Fruit fly (Drosophila melanogaster): ENCODE results near the gene CG7992.

Gene CG7992

DNA sequence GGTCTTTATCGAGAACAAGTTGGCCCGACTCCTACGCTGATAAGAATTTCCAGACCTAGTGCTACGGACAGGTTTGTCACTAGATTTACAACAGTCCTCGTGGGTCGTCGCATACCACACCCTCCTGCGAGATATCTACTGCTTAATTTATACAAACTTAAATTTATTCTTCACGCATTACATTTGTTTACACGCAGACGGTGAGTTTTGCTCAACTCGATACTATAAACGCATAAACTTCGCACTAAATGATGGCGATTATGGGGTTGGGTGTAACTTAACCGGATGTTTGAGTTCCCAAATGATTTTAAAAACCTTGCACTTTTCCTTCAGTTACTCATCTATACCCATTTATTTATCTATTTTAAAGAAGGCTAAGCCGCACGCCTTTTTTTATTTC is 33.6 kb upstream of the CG7992 start:
- TF ChIP-seq h (optimal IDR thresholded peaks at IDR 0.05) (no peak), psq (optimal IDR thresholded peaks at IDR 0.05) (no peak), Myc (optimal IDR thresholded peaks at IDR 0.05) (no peak), ttk (optimal IDR thresholded peaks at IDR 0.05) (no peak), Sin3A (optimal IDR thresholded peaks at IDR 0.05) (no peak), insv (optimal IDR thresholded peaks at IDR 0.05) (no peak)

DNA sequence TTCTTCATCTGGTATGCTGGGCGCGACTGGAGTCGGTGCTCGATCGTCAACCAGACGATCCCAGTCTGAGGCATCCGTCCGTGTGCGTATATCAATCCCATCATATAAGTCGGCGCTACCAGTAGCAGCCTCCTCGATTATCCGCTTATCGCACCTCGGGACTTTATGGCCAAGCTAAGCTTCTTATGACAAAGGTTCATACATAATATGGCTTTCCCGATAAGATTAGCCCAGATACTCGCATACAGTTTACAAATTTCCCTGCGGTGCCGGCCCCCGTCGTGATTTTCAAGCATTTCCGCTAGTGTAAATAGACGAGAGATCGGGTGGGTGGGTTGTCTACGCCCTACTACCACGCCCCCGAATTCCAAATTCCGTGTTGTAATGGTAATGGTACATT is 33.2 kb upstream of the CG7992 start, which contains the start of gene CG8028:
Gene CG8028 (minus strand): TSS at position 101 of the 400 bp plus-strand sequence.
- TF ChIP-seq psq (optimal IDR thresholded peaks at IDR 0.05), result no peak
- TF ChIP-seq h (optimal IDR thresholded peaks at IDR 0.05), result no peak
- no peak for TF ChIP-seq insv (optimal IDR thresholded peaks at IDR 0.05)
- no peak for TF ChIP-seq ttk (optimal IDR thresholded peaks at IDR 0.05)
- no peak for TF ChIP-seq Myc (optimal IDR thresholded peaks at IDR 0.05)
- no peak for TF ChIP-seq Sin3A (optimal IDR thresholded peaks at IDR 0.05)

DNA sequence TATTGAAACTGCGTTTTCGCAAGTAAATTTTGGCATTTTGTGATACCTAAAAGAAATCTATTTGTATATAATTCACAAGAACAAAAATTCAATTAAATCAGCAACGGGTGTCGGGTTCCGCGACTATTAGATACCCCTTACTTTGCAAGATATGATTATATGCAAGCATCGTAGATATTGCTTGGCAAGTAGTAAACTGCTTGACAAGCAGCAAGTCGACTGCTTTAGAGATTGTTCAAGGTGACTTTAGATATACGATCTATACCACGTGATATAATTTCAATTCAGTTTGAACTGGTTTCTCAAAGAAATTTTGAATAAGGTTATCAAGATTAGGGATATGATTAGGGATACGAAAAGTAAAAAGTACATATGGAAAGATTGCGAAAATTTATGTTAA is 31.3 kb upstream of the CG7992 start:
- TF ChIP-seq ttk (optimal IDR thresholded peaks at IDR 0.05) (no peak), insv (optimal IDR thresholded peaks at IDR 0.05) (no peak), Sin3A (optimal IDR thresholded peaks at IDR 0.05) (no peak), h (optimal IDR thresholded peaks at IDR 0.05) (no peak), Myc (optimal IDR thresholded peaks at IDR 0.05) (no peak), psq (optimal IDR thresholded peaks at IDR 0.05) (no peak)

DNA sequence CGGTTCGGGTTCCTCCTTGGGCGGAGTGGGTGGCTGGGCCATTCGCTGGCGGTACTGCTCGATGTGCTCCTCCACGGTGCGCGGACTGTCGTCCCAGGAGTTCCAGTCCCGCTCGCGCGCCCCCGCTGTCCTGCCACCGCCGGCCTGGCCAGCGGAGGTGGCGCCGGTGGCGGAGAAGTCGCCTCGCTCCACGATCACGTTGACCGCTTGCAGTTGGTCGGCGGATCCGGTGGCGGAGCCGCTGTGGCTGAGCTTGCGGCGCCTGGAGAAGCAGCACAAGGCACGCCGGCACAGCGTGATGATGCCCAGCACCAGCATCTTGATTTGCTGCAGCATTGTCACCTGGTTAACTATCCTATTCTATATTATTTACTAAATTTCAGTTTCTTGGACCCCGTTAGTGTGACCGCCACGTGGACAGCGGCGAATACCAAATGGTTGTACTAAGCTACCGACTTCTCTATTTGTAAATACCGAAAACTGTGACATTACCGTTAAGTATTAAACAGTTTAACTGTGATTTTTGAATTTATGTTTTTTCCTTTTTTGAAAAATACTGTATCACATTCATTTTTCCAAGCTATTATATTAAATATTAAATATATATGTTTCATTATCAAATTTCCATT is 29.6 kb upstream of the CG7992 start, which contains the start of the genes CG32537 and CG32536:
Gene CG32537 (minus strand): TSS at position 51 of the 629 bp plus-strand sequence.
Gene CG32536 (minus strand): TSS at position 410 of the 629 bp plus-strand sequence.
- TF ChIP-seq h (optimal IDR thresholded peaks at IDR 0.05), result no peak
- TF ChIP-seq ttk (optimal IDR thresholded peaks at IDR 0.05), result no peak
- no peak for TF ChIP-seq insv (optimal IDR thresholded peaks at IDR 0.05)

DNA sequence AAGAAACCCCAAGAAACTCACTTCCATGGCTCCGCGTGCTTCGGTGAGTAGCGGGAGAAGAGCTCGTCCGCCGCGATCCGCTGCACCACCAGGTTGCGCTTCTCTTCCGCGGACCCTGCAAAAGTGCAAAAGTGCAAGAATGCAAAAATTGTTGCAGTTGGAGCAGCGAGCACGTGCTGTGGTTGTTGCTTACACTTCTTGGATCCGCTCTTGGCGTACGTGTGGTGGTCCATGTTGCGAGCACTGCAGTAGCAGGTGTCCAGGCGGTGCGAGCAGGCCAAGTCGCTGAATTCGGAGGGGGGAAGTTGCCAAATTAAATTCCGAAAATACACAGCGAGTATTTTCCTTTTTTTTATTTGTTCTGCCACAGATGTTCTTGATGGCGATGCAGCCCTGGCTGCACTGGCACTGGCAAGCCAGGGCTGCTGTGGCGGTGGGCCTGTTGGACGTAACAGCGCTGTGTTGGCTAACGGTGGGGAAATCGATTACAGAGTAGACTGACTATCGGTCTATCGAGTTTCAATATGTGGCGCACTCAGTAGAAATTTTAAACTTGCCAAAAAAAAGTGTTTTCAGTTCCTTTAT is 21.5 kb upstream of the CG7992 start, which contains the start of gene CG8010:
Gene CG8010 (minus strand): TSS at position 413 of the 585 bp plus-strand sequence.
- TF ChIP-seq h (optimal IDR thresholded peaks at IDR 0.05) (no peak), Sin3A (optimal IDR thresholded peaks at IDR 0.05) (no peak), ttk (optimal IDR thresholded peaks at IDR 0.05) (no peak), psq (optimal IDR thresholded peaks at IDR 0.05) (no peak), Myc (optimal IDR thresholded peaks at IDR 0.05) (no peak), insv (optimal IDR thresholded peaks at IDR 0.05) (no peak)

DNA sequence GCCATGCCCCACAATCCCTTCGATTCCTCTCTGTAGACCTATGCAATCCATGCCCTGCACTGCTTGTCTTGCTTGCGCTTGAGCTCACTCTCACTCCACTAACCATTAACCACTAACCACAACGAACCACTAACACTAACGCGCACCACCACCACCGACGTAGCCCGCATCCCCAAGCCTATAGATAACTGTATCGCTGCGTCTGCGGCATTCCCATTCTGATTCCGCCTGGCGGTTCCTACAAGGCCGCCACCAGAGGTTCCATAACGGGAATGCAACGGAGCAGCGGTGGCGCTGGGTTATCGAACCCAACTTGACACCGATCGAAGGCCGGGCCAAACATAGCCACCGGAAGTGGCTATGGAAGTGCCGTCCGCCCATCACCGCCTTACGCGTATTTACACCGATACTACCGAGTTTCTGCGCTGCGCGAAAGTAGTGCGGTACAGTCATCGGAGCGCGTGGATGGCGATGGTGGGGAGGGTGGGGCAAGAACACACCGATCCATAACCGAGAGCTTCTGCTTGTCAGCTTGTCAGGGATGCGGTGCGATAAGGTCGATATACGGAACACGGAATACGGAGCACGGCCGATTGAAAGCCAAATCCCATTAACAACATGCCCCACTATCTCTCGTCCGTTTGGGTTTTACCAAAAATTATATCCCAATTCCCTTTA is 18.9 kb upstream of the CG7992 start:
- no peak for TF ChIP-seq insv (optimal IDR thresholded peaks at IDR 0.05)
- no peak for TF ChIP-seq h (optimal IDR thresholded peaks at IDR 0.05)
- TF ChIP-seq Sin3A (optimal IDR thresholded peaks at IDR 0.05), result no peak
- no peak for TF ChIP-seq ttk (optimal IDR thresholded peaks at IDR 0.05)
- TF ChIP-seq Myc (optimal IDR thresholded peaks at IDR 0.05), result no peak
- TF ChIP-seq psq (optimal IDR thresholded peaks at IDR 0.05), result no peak

DNA sequence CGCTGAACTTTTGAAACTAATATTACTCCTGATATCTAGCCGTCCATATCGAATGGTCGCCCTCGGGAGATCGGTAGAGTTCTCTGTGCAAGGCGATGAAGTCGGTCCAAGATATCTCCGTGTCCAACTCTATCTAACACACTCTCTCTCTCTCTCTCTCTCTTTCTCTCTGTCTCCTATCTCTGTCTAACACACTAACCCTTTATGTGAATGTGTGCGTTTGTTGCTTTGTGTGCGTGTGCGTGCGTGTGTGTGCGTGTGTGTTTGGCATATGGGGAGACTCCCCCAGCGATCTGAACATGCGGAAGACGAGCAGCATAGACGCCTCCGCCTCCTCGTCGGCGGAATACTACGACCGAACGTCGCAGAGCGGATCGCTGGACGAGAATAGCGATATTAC is 17.3 kb upstream of the CG7992 start:
- TF ChIP-seq insv (optimal IDR thresholded peaks at IDR 0.05) (no peak), psq (optimal IDR thresholded peaks at IDR 0.05) (no peak), h (optimal IDR thresholded peaks at IDR 0.05) (no peak), Sin3A (optimal IDR thresholded peaks at IDR 0.05) (no peak), ttk (optimal IDR thresholded peaks at IDR 0.05) (no peak), Myc (optimal IDR thresholded peaks at IDR 0.05) (no peak)

DNA sequence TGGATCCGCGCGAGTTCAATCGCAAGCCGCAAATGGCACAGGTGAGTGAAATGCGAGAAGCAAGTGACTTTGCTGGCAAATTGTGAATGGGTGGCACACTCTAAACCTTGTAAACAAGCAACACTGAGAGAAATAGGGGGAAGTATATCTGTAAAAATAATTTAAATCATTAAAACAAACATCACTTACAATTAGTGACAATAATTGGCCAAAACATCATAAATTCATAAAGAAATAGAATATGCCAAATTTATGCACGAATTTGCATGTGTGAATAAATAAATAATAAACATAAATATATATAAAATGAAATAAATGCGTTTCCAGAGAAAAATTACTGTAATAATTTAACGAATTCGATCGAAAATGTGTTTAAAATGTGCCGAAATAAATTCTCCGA is 15.5 kb upstream of the CG7992 start:
- TF ChIP-seq psq (optimal IDR thresholded peaks at IDR 0.05), result no peak
- TF ChIP-seq h (optimal IDR thresholded peaks at IDR 0.05), result no peak
- TF ChIP-seq ttk (optimal IDR thresholded peaks at IDR 0.05), result no peak
- no peak for TF ChIP-seq Sin3A (optimal IDR thresholded peaks at IDR 0.05)
- TF ChIP-seq Myc (optimal IDR thresholded peaks at IDR 0.05), result no peak
- TF ChIP-seq insv (optimal IDR thresholded peaks at IDR 0.05), result no peak

DNA sequence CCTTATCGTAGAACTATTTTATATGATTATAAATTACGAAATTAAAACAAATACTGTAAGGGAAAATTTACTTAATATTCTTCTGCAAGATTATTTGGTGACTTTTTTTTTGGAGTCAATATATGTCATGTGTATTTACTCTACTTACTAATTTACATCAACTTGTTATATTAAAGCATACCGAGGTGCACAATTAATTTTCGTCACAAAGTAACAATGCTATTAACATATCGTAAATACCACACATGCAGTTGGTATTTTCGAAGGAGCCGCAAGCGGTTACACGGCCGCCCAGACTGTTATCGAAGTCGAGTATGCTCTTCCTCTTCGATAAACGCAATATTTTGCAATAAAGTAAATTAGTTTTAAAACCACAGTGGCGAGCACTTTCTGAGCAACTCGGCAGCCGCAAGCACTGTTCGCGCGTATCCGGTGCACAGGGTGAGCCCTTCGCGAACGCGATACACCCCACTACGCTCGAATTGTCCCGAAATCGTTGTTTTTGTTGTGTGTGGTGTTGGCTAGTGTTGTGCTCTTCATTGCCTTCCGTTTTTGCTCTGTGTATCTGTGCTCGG is 14.6 kb upstream of the CG7992 start, which contains the start of gene Vav:
Gene Vav (plus strand): TSS at position 293 of the 575 bp plus-strand sequence.
- no peak for TF ChIP-seq ttk (optimal IDR thresholded peaks at IDR 0.05)
- no peak for TF ChIP-seq insv (optimal IDR thresholded peaks at IDR 0.05)
- no peak for TF ChIP-seq psq (optimal IDR thresholded peaks at IDR 0.05)
- TF ChIP-seq Sin3A (optimal IDR thresholded peaks at IDR 0.05), result no peak
- TF ChIP-seq h (optimal IDR thresholded peaks at IDR 0.05), result no peak
- no peak for TF ChIP-seq Myc (optimal IDR thresholded peaks at IDR 0.05)

DNA sequence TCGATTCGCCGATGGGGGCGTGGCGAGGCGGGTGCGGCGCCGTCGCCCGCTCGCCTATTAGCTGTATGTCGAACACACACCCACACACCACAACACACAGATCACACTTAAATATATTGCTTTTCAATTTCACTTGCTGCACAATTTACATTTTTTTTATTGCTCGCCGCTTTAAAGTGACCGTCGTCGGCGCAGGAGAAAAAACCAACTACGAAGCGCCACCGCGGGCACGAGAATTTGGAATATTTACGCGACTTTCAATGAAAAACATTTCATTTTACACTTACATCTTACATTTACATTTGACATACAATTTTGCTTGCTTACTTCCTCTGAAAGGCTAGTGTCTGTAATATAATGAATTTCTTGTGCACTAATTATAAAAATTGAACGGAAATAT is 14.0 kb upstream of the CG7992 start, which contains the start of gene rictor:
Gene rictor (minus strand): TSS at position 170 of the 400 bp plus-strand sequence.
- TF ChIP-seq Myc (optimal IDR thresholded peaks at IDR 0.05) (no peak), ttk (optimal IDR thresholded peaks at IDR 0.05) (no peak), psq (optimal IDR thresholded peaks at IDR 0.05) (no peak), h (optimal IDR thresholded peaks at IDR 0.05) (no peak), insv (optimal IDR thresholded peaks at IDR 0.05) (no peak), Sin3A (optimal IDR thresholded peaks at IDR 0.05) (no peak)

DNA sequence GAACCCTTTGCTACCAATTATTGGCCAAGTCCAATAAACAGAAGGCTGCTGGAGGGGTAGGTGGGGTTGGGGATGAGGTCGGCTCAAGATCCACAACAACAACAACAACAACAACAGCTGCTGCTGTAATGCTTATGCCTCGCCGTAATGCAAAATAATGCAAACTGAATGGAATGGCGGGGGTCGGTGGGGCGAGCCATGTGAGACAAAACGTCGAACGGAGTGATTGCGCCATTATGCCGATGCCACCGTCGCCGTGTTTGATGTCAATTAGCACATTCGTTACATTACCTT is 13.6 kb upstream of the CG7992 start:
- TF ChIP-seq psq (optimal IDR thresholded peaks at IDR 0.05) (no peak), h (optimal IDR thresholded peaks at IDR 0.05) (no peak), Sin3A (optimal IDR thresholded peaks at IDR 0.05) (no peak), insv (optimal IDR thresholded peaks at IDR 0.05) (no peak), ttk (optimal IDR thresholded peaks at IDR 0.05) (no peak), Myc (optimal IDR thresholded peaks at IDR 0.05) (no peak)
